Fruit fly (Drosophila melanogaster) whole organism, prepupa: Measurements from ENCODE around the gene CG43051.
A peak's percentile ranks its signal among the peaks of the same experiment; 100 is the strongest.

Experiments used
- Blimp-1 ChIP-seq: fragments of 200-800 bp; sonication (Bioruptor generic); optimal IDR thresholded peaks from 3 replicates; lab custom pipeline; 2017; ENCODE audit warnings: missing biosample characterization, missing genetic modification characterization, mild to moderate bottlenecking, moderate library complexity, missing genetic modification reagents
- CG10669 ChIP-seq: fragments of 200-800 bp; sonication (Bioruptor generic); optimal IDR thresholded peaks from 3 replicates; lab custom pipeline; 2018; ENCODE audit warnings: missing biosample characterization, mild to moderate bottlenecking, missing genetic modification characterization, moderate library complexity
- CG11762 ChIP-seq: fragments of 200-800 bp; sonication (Bioruptor generic); optimal IDR thresholded peaks from 3 replicates; lab custom pipeline; 2016; ENCODE audit warnings: missing biosample characterization, missing genetic modification characterization; ENCODE audit not compliant: insufficient read depth
- CG11902 ChIP-seq: fragments of 200-800 bp; sonication (Bioruptor generic); optimal IDR thresholded peaks from 3 replicates; lab custom pipeline; 2016; ENCODE audit warnings: missing biosample characterization, missing genetic modification characterization
- CG15336 ChIP-seq: fragments of 200-800 bp; sonication (Bioruptor generic); IDR thresholded peaks from 2 replicates; pipeline ENCODE4 v1.3.6; 2022; ENCODE audit warnings: missing biosample characterization, missing genetic modification characterization
- CG16779 ChIP-seq: fragments of 200-800 bp; sonication (Bioruptor generic); optimal IDR thresholded peaks from 3 replicates; lab custom pipeline; 2017; ENCODE audit warnings: missing biosample characterization, mild to moderate bottlenecking, missing genetic modification characterization
- CG3032 ChIP-seq: fragments of 200-800 bp; optimal IDR thresholded peaks from 2 replicates; lab custom pipeline; 2019; ENCODE audit warnings: missing biosample characterization, mild to moderate bottlenecking, missing genetic modification characterization, moderate library complexity
- CG31627 ChIP-seq: fragments of 200-800 bp; sonication (Bioruptor generic); optimal IDR thresholded peaks from 3 replicates; lab custom pipeline; 2016; ENCODE audit warnings: missing biosample characterization, missing genetic modification characterization
- CG34406 ChIP-seq: fragments of 200-800 bp; sonication (Bioruptor generic); optimal IDR thresholded peaks from 3 replicates; lab custom pipeline; 2016; ENCODE audit warnings: missing biosample characterization, missing genetic modification characterization
- CG6163 ChIP-seq: fragments of 200-800 bp; sonication (Bioruptor generic); IDR thresholded peaks from 3 replicates; pipeline ENCODE4 v1.3.6; 2022; ENCODE audit warnings: missing biosample characterization, missing genetic modification characterization
- CG6276 ChIP-seq: fragments of 200-800 bp; sonication (Bioruptor generic); optimal IDR thresholded peaks from 2 replicates; lab custom pipeline; 2017; ENCODE audit warnings: missing biosample characterization, mild to moderate bottlenecking, missing genetic modification characterization
- CG8632 ChIP-seq: fragments of 200-800 bp; sonication (Bioruptor generic); optimal IDR thresholded peaks from 3 replicates; lab custom pipeline; 2016; ENCODE audit warnings: missing biosample characterization, missing genetic modification characterization
- Eip78C ChIP-seq: fragments of 200-800 bp; sonication (Bioruptor generic); peaks from one replicate; lab custom pipeline; 2016; ENCODE audit warnings: missing biosample characterization, missing genetic modification characterization
- Eip93F ChIP-seq: fragments of 200-800 bp; sonication (Bioruptor generic); optimal IDR thresholded peaks from 2 replicates; lab custom pipeline; 2016; ENCODE audit warnings: missing biosample characterization, mild to moderate bottlenecking, missing genetic modification characterization
- Hr38 ChIP-seq: sonication (Bioruptor generic); optimal IDR thresholded peaks from 2 replicates; lab custom pipeline; 2016; ENCODE audit warnings: missing biosample characterization, missing genetic modification characterization
- Hr39 ChIP-seq: fragments of 200-800 bp; sonication (Bioruptor generic); optimal IDR thresholded peaks from 2 replicates; lab custom pipeline; 2016; ENCODE audit warnings: missing biosample characterization, missing genetic modification characterization
- Hr4 ChIP-seq: fragments of 200-800 bp; sonication (Bioruptor generic); optimal IDR thresholded peaks from 3 replicates; lab custom pipeline; 2016; ENCODE audit warnings: missing biosample characterization, missing genetic modification characterization
- Lpt ChIP-seq: fragments of 200-800 bp; sonication (Bioruptor generic); optimal IDR thresholded peaks from 3 replicates; lab custom pipeline; 2016; ENCODE audit warnings: missing biosample characterization, missing genetic modification characterization
- Met ChIP-seq: fragments of 200-800 bp; sonication (Bioruptor generic); optimal IDR thresholded peaks from 3 replicates; lab custom pipeline; 2016; ENCODE audit warnings: missing biosample characterization, missing genetic modification characterization
- Smox ChIP-seq: fragments of 200-800 bp; sonication (Bioruptor generic); optimal IDR thresholded peaks from 3 replicates; lab custom pipeline; 2016; ENCODE audit warnings: missing biosample characterization, missing genetic modification characterization
- Sox102F ChIP-seq: fragments of 200-800 bp; sonication (Bioruptor generic); optimal IDR thresholded peaks from 2 replicates; lab custom pipeline; 2016; ENCODE audit warnings: missing biosample characterization, mild to moderate bottlenecking, missing genetic modification characterization
- achi ChIP-seq: fragments of 200-800 bp; sonication (Bioruptor generic); optimal IDR thresholded peaks from 3 replicates; lab custom pipeline; 2016; ENCODE audit warnings: missing biosample characterization, missing genetic modification characterization
- acj6 ChIP-seq: fragments of 200-800 bp; sonication (Bioruptor generic); optimal IDR thresholded peaks from 3 replicates; lab custom pipeline; 2016; ENCODE audit warnings: missing biosample characterization, missing genetic modification characterization
- dsx ChIP-seq: fragments of 200-800 bp; optimal IDR thresholded peaks from 3 replicates; lab custom pipeline; 2019; ENCODE audit warnings: missing biosample characterization, mild to moderate bottlenecking, missing genetic modification characterization, moderate library complexity; ENCODE audit not compliant: poor library complexity, severe bottlenecking
- eg ChIP-seq: fragments of 200-800 bp; sonication (Bioruptor generic); IDR thresholded peaks from 3 replicates; pipeline ENCODE4 v1.3.6; 2022; ENCODE audit warnings: missing biosample characterization, missing genetic modification characterization
- fd85E ChIP-seq: fragments of 200-800 bp; sonication (Bioruptor generic); optimal IDR thresholded peaks from 3 replicates; lab custom pipeline; 2016; ENCODE audit warnings: missing biosample characterization, missing genetic modification characterization
- fkh ChIP-seq: fragments of 200-800 bp; sonication (Bioruptor generic); optimal IDR thresholded peaks from 3 replicates; lab custom pipeline; 2017; ENCODE audit warnings: missing biosample characterization, mild to moderate bottlenecking, missing genetic modification characterization, moderate library complexity
- lz ChIP-seq: fragments of 200-800 bp; sonication (Bioruptor generic); optimal IDR thresholded peaks from 3 replicates; lab custom pipeline; 2016; ENCODE audit warnings: missing biosample characterization, missing genetic modification characterization
- pdm3 ChIP-seq: fragments of 200-800 bp; sonication (Bioruptor generic); optimal IDR thresholded peaks from 3 replicates; lab custom pipeline; 2016; ENCODE audit warnings: missing biosample characterization, missing genetic modification characterization
- salr ChIP-seq, 2 experiments: fragments of 200-800 bp; sonication (Bioruptor generic); optimal IDR thresholded peaks; 3 replicates each; lab custom pipeline; 2016 to 2018; ENCODE audit warnings: missing biosample characterization in 2 of 2, missing genetic modification characterization in 2 of 2, mild to moderate bottlenecking in 1 of 2
- spab ChIP-seq: fragments of 200-800 bp; sonication (Bioruptor generic); optimal IDR thresholded peaks from 2 replicates; lab custom pipeline; 2017; ENCODE audit warnings: missing biosample characterization, mild to moderate bottlenecking, missing genetic modification characterization, missing genetic modification reagents
- ss ChIP-seq, 2 experiments: fragments of 200-800 bp; sonication (Bioruptor generic); optimal IDR thresholded peaks; 2 replicates in 1 of 2; 3 replicates in 1 of 2; lab custom pipeline; 2017 to 2018; ENCODE audit warnings: mild to moderate bottlenecking in 2 of 2, missing biosample characterization in 2 of 2, missing genetic modification characterization in 2 of 2, moderate library complexity in 1 of 2
- svp ChIP-seq: fragments of 200-800 bp; sonication (Bioruptor generic); peaks from one replicate; lab custom pipeline; 2016; ENCODE audit warnings: missing biosample characterization, missing genetic modification characterization
- vri ChIP-seq: fragments of 200-800 bp; sonication (Bioruptor generic); optimal IDR thresholded peaks from 3 replicates; lab custom pipeline; 2016; ENCODE audit warnings: missing biosample characterization, mild to moderate bottlenecking, missing genetic modification characterization

Gene CG43051

DNA sequence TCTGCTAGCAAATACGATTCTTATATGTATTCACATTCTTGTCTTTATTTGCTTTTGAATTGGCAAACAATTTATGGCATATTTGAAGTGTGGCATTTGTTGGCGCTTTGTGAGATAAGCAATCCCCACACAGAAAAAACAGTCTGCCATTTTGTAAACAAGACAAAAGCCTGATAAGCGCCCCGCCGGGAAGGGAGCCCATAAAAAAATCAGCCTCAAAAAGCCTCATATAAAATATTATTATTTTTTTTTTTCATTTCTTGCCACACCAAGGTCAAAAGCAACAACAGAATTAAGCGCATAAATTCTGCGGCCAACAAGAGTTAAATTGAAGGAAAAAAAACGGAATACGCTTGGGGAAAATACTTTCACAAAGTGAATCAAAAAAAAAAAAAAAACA is 32.4 kb upstream of the CG43051 start (continued):
- TF ChIP-seq Hr4 (GFP tag; lab: Kevin White, UChicago) (no peak), Smox (no peak), Sox102F (GFP tag; lab: Kevin White, UChicago) (peak; percentile 61), lz (GFP tag; lab: Kevin White, UChicago) (no peak), Eip78C (GFP tag; lab: Kevin White, UChicago) (peak; percentile 63), achi (GFP tag; lab: Kevin White, UChicago) (no peak), Met (GFP tag; lab: Kevin White, UChicago) (peak; percentile 49), Hr38 (GFP tag; lab: Kevin White, UChicago) (no peak), salr (GFP tag; optimal IDR thresholded peaks at IDR 0.05; lab: Kevin White, UChicago) (peak in 1 of 2 experiments; percentile 0), CG15336 (GFP tag; lab: Robert Waterston, UW) (no peak), CG31627 (no peak), CG11902 (GFP tag; lab: Kevin White, UChicago) (no peak), CG6276 (GFP tag; lab: Kevin White, UChicago) (peak; percentile 25), pdm3 (GFP tag; lab: Kevin White, UChicago) (no peak), CG16779 (tag; lab: Kevin White, UChicago) (no peak), fd85E (GFP tag; lab: Kevin White, UChicago) (no peak), spab (GFP tag; lab: Kevin White, UChicago) (no peak), CG34406 (peak; percentile 4), CG11762 (no peak), dsx (GFP tag; lab: Kevin White, UChicago) (no peak), CG8632 (GFP tag; lab: Kevin White, UChicago) (no peak), svp (GFP tag; lab: Kevin White, UChicago) (peak; percentile 84), vri (GFP tag; lab: Kevin White, UChicago) (peak; percentile 86), ss (GFP tag; optimal IDR thresholded peaks at IDR 0.05; lab: Kevin White, UChicago) (peak in 1 of 2 experiments; percentile 49), fkh (GFP tag; lab: Kevin White, UChicago) (peak; percentile 92)

DNA sequence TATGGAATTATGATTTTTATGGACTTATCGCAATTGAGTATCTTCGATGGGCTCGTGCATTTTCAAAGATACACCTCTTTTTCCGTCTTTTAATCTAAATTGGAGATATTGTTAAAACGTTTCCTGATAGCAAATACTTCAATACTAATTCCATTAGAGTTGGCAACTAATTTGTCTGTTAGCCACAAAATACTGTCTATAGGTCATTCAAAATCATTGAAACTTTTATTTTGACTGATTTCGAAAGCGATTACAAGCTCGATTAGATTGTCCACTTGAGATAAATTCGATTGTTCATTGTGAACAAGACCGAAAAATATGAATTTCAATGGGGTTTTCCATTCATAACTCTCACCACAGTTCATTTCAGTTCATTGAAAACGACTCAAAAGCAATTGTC is 31.6 kb upstream of the CG43051 start:
- peak; percentile 28 for TF ChIP-seq vri (GFP tag; lab: Kevin White, UChicago)
- TF ChIP-seq CG10669: no peak

DNA sequence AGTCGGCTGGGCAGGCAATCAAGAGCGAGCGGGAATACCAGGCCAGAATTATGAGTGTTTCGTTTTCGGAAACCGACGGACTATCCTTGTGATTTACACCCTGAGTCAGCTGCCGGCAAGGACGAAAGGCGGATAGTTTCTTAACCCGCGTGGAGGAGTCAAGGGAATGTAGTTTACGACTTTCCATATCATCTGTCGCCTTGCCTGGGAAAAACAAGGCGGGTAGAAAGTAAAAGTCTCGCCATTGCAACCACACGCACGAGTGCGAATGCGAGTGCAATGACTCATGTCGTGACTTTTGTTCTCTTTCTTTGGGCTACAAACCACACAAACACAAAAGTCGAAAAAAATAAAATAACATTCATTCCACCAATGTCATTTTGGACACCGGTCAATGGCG is 29.2 kb upstream of the CG43051 start:
- TF ChIP-seq Eip78C (GFP tag; lab: Kevin White, UChicago) (peak; percentile 18), CG11902 (GFP tag; lab: Kevin White, UChicago) (no peak), CG6163 (GFP tag; lab: Robert Waterston, UW) (no peak), Lpt (GFP tag; lab: Kevin White, UChicago) (no peak), Eip93F (GFP tag; lab: Kevin White, UChicago) (peak; percentile 36), CG3032 (tag; lab: Kevin White, UChicago) (no peak), Blimp-1 (GFP tag; lab: Kevin White, UChicago) (peak; percentile 51), CG31627 (no peak), Hr39 (GFP tag; lab: Kevin White, UChicago) (no peak), CG8632 (GFP tag; lab: Kevin White, UChicago) (no peak), spab (GFP tag; lab: Kevin White, UChicago) (no peak), eg (GFP tag; lab: Robert Waterston, UW) (no peak), CG10669 (no peak)

DNA sequence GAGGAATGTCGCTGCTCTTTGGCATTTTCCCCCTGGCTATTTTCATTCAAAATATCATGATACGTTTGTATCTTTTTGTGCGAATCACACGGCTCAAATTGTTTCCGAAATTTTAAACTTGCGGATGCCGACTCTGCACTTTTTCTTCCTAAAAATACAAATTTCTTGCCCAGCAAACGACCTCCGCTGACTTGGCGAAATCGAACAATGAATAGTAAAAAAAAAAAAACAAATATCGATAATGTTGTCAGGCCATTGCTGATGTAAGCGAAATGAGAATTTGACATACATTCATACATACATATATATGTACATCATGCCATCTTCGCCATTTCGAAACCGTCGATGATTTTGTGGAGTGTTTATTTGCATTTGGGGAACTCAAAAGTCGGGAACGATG is 27.7 kb upstream of the CG43051 start:
- 0 out of 3 replicates have a peak, but pooled peaks have one; percentile 14 for TF ChIP-seq CG6163 (GFP tag; lab: Robert Waterston, UW)
- no peak for TF ChIP-seq acj6 (GFP tag; lab: Kevin White, UChicago)
- TF ChIP-seq achi (GFP tag; lab: Kevin White, UChicago): no peak
